Worm (Caenorhabditis elegans): ENCODE results near the gene T10C6.7.
"Not testable (repeated sequence)": the region's sequence is repeated elsewhere in the genome, so short reads cannot be mapped to it uniquely, and the experiment has no call there.

ce11 chrV:16040140-16040827 lies 8.8 kb upstream of the T10C6.7 start, which contains the start of the genes his-4 and his-3:
- TF ChIP-seq aly-2, alr-1, snpc-4 (tag; optimal IDR thresholded peaks at IDR 0.05): not testable (repeated sequence)
